Worm (Caenorhabditis elegans) whole organism, L4 larva: Measurements from ENCODE around the gene ZK930.6.

Experiments
- T26A8.4 ChIP-seq: fragments of 200-800 bp; sonication (Bioruptor generic); IDR thresholded peaks from 2 replicates; pipeline ENCODE4 v1.3.6; 2022; ENCODE audit warnings: missing genetic modification characterization, missing compliant biosample characterization
- Y105C5A.15 ChIP-seq: fragments of 200-800 bp; sonication (Bioruptor generic); IDR thresholded peaks from 2 replicates; pipeline ENCODE4 v1.3.6; 2022; ENCODE audit warnings: missing genetic modification characterization, missing compliant biosample characterization
- ama-1 ChIP-seq: fragments of 150-350 bp; optimal IDR thresholded peaks from 2 replicates; lab custom pipeline; 2014; ENCODE audit warnings: inconsistent platforms, mixed read lengths
- jun-1 ChIP-seq: fragments of 150-350 bp; optimal IDR thresholded peaks from 2 replicates; lab custom pipeline; 2014; ENCODE audit warnings: missing biosample characterization, missing genetic modification reagents, missing genetic modification characterization
- mdl-1 ChIP-seq, 2 experiments: fragments of 150-350 bp in 1 of 2; sonication (generic microtip) in 1 of 2; optimal IDR thresholded peaks; 2 replicates each; lab custom pipeline; 2014 to 2017; ENCODE audit warnings: missing biosample characterization in 2 of 2, missing genetic modification characterization in 2 of 2
- nhr-41 ChIP-seq: fragments of 200-800 bp; sonication (Bioruptor generic); IDR thresholded peaks from 2 replicates; pipeline ENCODE4 v1.3.6; 2022; ENCODE audit warnings: missing genetic modification reagents, missing genetic modification characterization, missing compliant biosample characterization
- snpc-4 ChIP-seq: fragments of 150-350 bp; optimal IDR thresholded peaks from 2 replicates; lab custom pipeline; 2014; ENCODE audit warnings: missing biosample characterization, missing genetic modification characterization
- unc-62 ChIP-seq, 3 experiments: fragments of 150-350 bp in 1 of 3; sonication (generic microtip); optimal IDR thresholded peaks in 2 of 3; peaks in 1 of 3; 1 replicate in 1 of 3; 2 replicates in 2 of 3; lab custom pipeline; 2014 to 2017; ENCODE audit warnings: missing biosample characterization in 3 of 3, missing genetic modification characterization in 3 of 3, missing genetic modification reagents in 3 of 3, missing genotype in 1 of 3
- ztf-11 ChIP-seq: fragments of 150-350 bp; optimal IDR thresholded peaks from 2 replicates; lab custom pipeline; 2014; ENCODE audit warnings: missing biosample characterization, missing genetic modification characterization

- TF ChIP-seq unc-62 (GFP tag; optimal IDR thresholded peaks at IDR 0.05 in 1 of 2; lab: Kevin White, UChicago) (no peak), unc-62 (tag; optimal IDR thresholded peaks at IDR 0.05; lab: Kevin White, UChicago) (no peak), T26A8.4 (GFP tag; lab: Robert Waterston, UW) (no peak), Y105C5A.15 (GFP tag; lab: Robert Waterston, UW) (no peak), mdl-1 (tag; optimal IDR thresholded peaks at IDR 0.05; lab: Kevin White, UChicago) (no peak), ztf-11 (tag; lab: Kevin White, UChicago) (no peak), snpc-4 (tag; lab: Kevin White, UChicago) (no peak), ama-1 (lab: Kevin White, UChicago) (no peak), jun-1 (tag; lab: Kevin White, UChicago) (no peak), nhr-41 (GFP tag; lab: Robert Waterston, UW) (no peak)
These were observed 38.8 kb upstream of the ZK930.6 start for ce11 chrII:11844984-11845383.
